Worm (Caenorhabditis elegans) whole organism, young adult: ENCODE measurements around the gene C45G9.9.
"Not testable (repeated sequence)": the region's sequence is repeated elsewhere in the genome, so short reads cannot be mapped to it uniquely, and the experiment has no call there.

Source experiments
- C17E4.6 ChIP-seq: fragments of 200-800 bp; sonication (Bioruptor generic); IDR thresholded peaks from 2 replicates; pipeline ENCODE4 v1.3.6; 2022; ENCODE audit warnings: missing genetic modification reagents, missing genetic modification characterization, missing compliant biosample characterization
- F23B12.7 ChIP-seq: sonication (generic microtip); optimal IDR thresholded peaks from 2 replicates; lab custom pipeline; 2017; ENCODE audit warnings: missing genetic modification characterization, mild to moderate bottlenecking, missing compliant biosample characterization, antibody characterized with exemption, moderate library complexity; ENCODE audit not compliant: insufficient read depth
- F33H1.4 ChIP-seq: fragments of 200-800 bp; sonication (Bioruptor generic); IDR thresholded peaks from 2 replicates; pipeline ENCODE4 v1.3.6; 2022; ENCODE audit warnings: missing genetic modification reagents, missing genetic modification characterization, missing compliant biosample characterization
- F37B4.10 ChIP-seq: fragments of 200-800 bp; sonication (Bioruptor generic); IDR thresholded peaks from 2 replicates; pipeline ENCODE4 v1.3.6; 2022; ENCODE audit warnings: missing genetic modification characterization, missing compliant biosample characterization
- F49E8.2 ChIP-seq: sonication (generic microtip); optimal IDR thresholded peaks from 3 replicates; lab custom pipeline; 2017; ENCODE audit warnings: missing genetic modification characterization, mild to moderate bottlenecking, missing compliant biosample characterization, antibody characterized with exemption, moderate library complexity; ENCODE audit not compliant: insufficient read depth
- F55B11.4 ChIP-seq: sonication (generic microtip); optimal IDR thresholded peaks from 2 replicates; lab custom pipeline; 2016; ENCODE audit warnings: missing compliant biosample characterization, missing genetic modification characterization, borderline replicate concordance; ENCODE audit not compliant: insufficient read depth
- F57C9.4 ChIP-seq: sonication (generic microtip); optimal IDR thresholded peaks from 2 replicates; lab custom pipeline; 2017; ENCODE audit warnings: mild to moderate bottlenecking, missing genetic modification characterization, missing compliant biosample characterization
- K12H6.12 ChIP-seq: fragments of 200-800 bp; sonication (Bioruptor generic); optimal IDR thresholded peaks from 2 replicates; lab custom pipeline; 2018; ENCODE audit warnings: mild to moderate bottlenecking, missing genetic modification characterization, missing compliant biosample characterization
- T07F8.4 ChIP-seq: sonication (generic microtip); optimal IDR thresholded peaks from 2 replicates; lab custom pipeline; 2016; ENCODE audit warnings: mild to moderate bottlenecking, missing genetic modification characterization, moderate library complexity, missing compliant biosample characterization
- T26A5.8 ChIP-seq: sonication (generic microtip); optimal IDR thresholded peaks from 2 replicates; lab custom pipeline; 2016; ENCODE audit warnings: missing genetic modification characterization, missing compliant biosample characterization
- Y95B8A.8 ChIP-seq: fragments of 200-800 bp; sonication (Bioruptor generic); IDR thresholded peaks from 2 replicates; pipeline ENCODE4 v1.3.6; 2022; ENCODE audit warnings: missing genetic modification reagents, missing genetic modification characterization, missing compliant biosample characterization
- ama-1 ChIP-seq, 3 experiments: fragments of 150-350 bp in 1 of 3; sonication (generic microtip) in 2 of 3; optimal IDR thresholded peaks; 2 replicates each; lab custom pipeline; 2014 to 2018; ENCODE audit warnings: missing biosample characterization in 2 of 3, missing genetic modification characterization in 2 of 3, missing genetic modification reagents in 2 of 3
- aptf-2 ChIP-seq: fragments of 200-800 bp; sonication (Bioruptor generic); conservative IDR thresholded peaks from 2 replicates; pipeline ENCODE4 v1.3.6; 2022; ENCODE audit warnings: missing genetic modification reagents, missing genetic modification characterization, missing compliant biosample characterization
- aptf-3 ChIP-seq: fragments of 200-800 bp; sonication (Bioruptor generic); IDR thresholded peaks from 2 replicates; pipeline ENCODE4 v1.3.6; 2022; ENCODE audit warnings: missing genetic modification characterization, missing compliant biosample characterization
- atf-7 ChIP-seq: sonication (generic microtip); optimal IDR thresholded peaks from 2 replicates; lab custom pipeline; 2017; ENCODE audit warnings: mild to moderate bottlenecking, missing genetic modification characterization, missing compliant biosample characterization
- attf-3 ChIP-seq: fragments of 200-800 bp; sonication (Bioruptor generic); conservative IDR thresholded peaks from 2 replicates; pipeline ENCODE4 v1.3.6; 2022; ENCODE audit warnings: missing genetic modification reagents, missing genetic modification characterization, missing compliant biosample characterization
- attf-5 ChIP-seq: fragments of 200-800 bp; sonication (Bioruptor generic); optimal IDR thresholded peaks from 2 replicates; lab custom pipeline; 2018; ENCODE audit warnings: mild to moderate bottlenecking, missing genetic modification characterization, missing compliant biosample characterization
- ccch-3 ChIP-seq: fragments of 200-800 bp; sonication (Bioruptor generic); optimal IDR thresholded peaks from 2 replicates; lab custom pipeline; 2018; ENCODE audit warnings: mild to moderate bottlenecking, missing genetic modification characterization, missing compliant biosample characterization
- ceh-100 ChIP-seq: fragments of 200-800 bp; sonication (Bioruptor generic); IDR thresholded peaks from 2 replicates; pipeline ENCODE4 v1.3.6; 2022; ENCODE audit warnings: missing genetic modification reagents, missing genetic modification characterization, missing compliant biosample characterization
- ekl-4 ChIP-seq: fragments of 200-800 bp; sonication (Bioruptor generic); IDR thresholded peaks from 2 replicates; pipeline ENCODE4 v1.3.6; 2022; ENCODE audit warnings: missing genetic modification reagents, missing genetic modification characterization, missing compliant biosample characterization
- ets-4 ChIP-seq: fragments of 200-800 bp; sonication (Bioruptor generic); optimal IDR thresholded peaks from 2 replicates; lab custom pipeline; 2018; ENCODE audit warnings: mild to moderate bottlenecking, missing genetic modification characterization, missing compliant biosample characterization
- lag-1 ChIP-seq: fragments of 200-800 bp; sonication (Bioruptor generic); IDR thresholded peaks from 2 replicates; pipeline ENCODE4 v1.3.6; 2022; ENCODE audit warnings: missing genetic modification reagents, missing genetic modification characterization, missing compliant biosample characterization
- let-526 ChIP-seq: fragments of 200-800 bp; sonication (Bioruptor generic); IDR thresholded peaks from 2 replicates; pipeline ENCODE4 v1.3.6; 2022; ENCODE audit warnings: missing genetic modification reagents, missing genetic modification characterization, missing compliant biosample characterization
- let-607 ChIP-seq, 2 experiments: fragments of 200-800 bp in 1 of 2; sonication (Bioruptor generic) in 1 of 2; sonication (generic microtip) in 1 of 2; optimal IDR thresholded peaks; 2 replicates each; lab custom pipeline; 2016 to 2018; ENCODE audit warnings: mild to moderate bottlenecking in 2 of 2, missing compliant biosample characterization in 2 of 2, missing genetic modification characterization in 2 of 2, moderate library complexity in 2 of 2, missing genotype in 1 of 2
- lin-26 ChIP-seq: fragments of 200-800 bp; sonication (Bioruptor generic); IDR thresholded peaks from 2 replicates; pipeline ENCODE4 v1.3.6; 2022; ENCODE audit warnings: missing genetic modification reagents, missing genetic modification characterization, missing compliant biosample characterization
- lsl-1 ChIP-seq: fragments of 200-800 bp; sonication (Bioruptor generic); optimal IDR thresholded peaks from 2 replicates; lab custom pipeline; 2018; ENCODE audit warnings: mild to moderate bottlenecking, missing genetic modification characterization, moderate library complexity, missing compliant biosample characterization
- madf-3 ChIP-seq: fragments of 200-800 bp; sonication (Bioruptor generic); IDR thresholded peaks from 2 replicates; pipeline ENCODE4 v1.3.6; 2022; ENCODE audit warnings: missing genetic modification reagents, missing genetic modification characterization, missing compliant biosample characterization
- madf-8 ChIP-seq: fragments of 200-800 bp; sonication (Bioruptor generic); conservative IDR thresholded peaks from 2 replicates; pipeline ENCODE4 v1.3.6; 2022; ENCODE audit warnings: missing genetic modification reagents, missing genetic modification characterization, missing compliant biosample characterization
- mcd-1 ChIP-seq: fragments of 200-800 bp; sonication (Bioruptor generic); IDR thresholded peaks from 2 replicates; pipeline ENCODE4 v1.3.6; 2022; ENCODE audit warnings: missing genetic modification reagents, missing genetic modification characterization, missing compliant biosample characterization
- nfya-2 ChIP-seq: fragments of 200-800 bp; sonication (Bioruptor generic); IDR thresholded peaks from 2 replicates; pipeline ENCODE4 v1.3.6; 2022; ENCODE audit warnings: missing genetic modification reagents, missing genetic modification characterization, missing compliant biosample characterization
- nhr-80 ChIP-seq: sonication (generic microtip); optimal IDR thresholded peaks from 2 replicates; lab custom pipeline; 2016; ENCODE audit warnings: missing genetic modification characterization, missing compliant biosample characterization
- rpc-1 ChIP-seq, 2 experiments: fragments of 150-350 bp in 1 of 2; sonication (generic microtip) in 1 of 2; optimal IDR thresholded peaks; 2 replicates each; lab custom pipeline; 2014 to 2018; ENCODE audit warnings: missing biosample characterization in 1 of 2, missing genetic modification characterization in 1 of 2, missing genetic modification reagents in 1 of 2, missing genotype in 1 of 2
- sdz-38 ChIP-seq: sonication (generic microtip); optimal IDR thresholded peaks from 2 replicates; lab custom pipeline; 2016; ENCODE audit warnings: missing genotype, missing genetic modification characterization, missing compliant biosample characterization
- sea-2 ChIP-seq: fragments of 200-800 bp; sonication (Bioruptor generic); IDR thresholded peaks from 2 replicates; pipeline ENCODE4 v1.3.6; 2022; ENCODE audit warnings: missing genetic modification characterization, missing compliant biosample characterization
- snpc-1.1 ChIP-seq: sonication (generic microtip); optimal IDR thresholded peaks from 2 replicates; lab custom pipeline; 2017; ENCODE audit warnings: missing genetic modification characterization, mild to moderate bottlenecking, missing compliant biosample characterization, antibody characterized with exemption, moderate library complexity, missing genotype, missing genetic modification reagents; ENCODE audit not compliant: insufficient read depth
- snpc-4 ChIP-seq, 5 experiments: fragments of 150-350 bp in 1 of 5; sonication (generic microtip) in 4 of 5; optimal IDR thresholded peaks; 2 replicates each; lab custom pipeline; 2014 to 2018; ENCODE audit warnings: missing genetic modification characterization in 5 of 5, missing biosample characterization in 3 of 5, antibody characterized with exemption in 2 of 5, mild to moderate bottlenecking in 2 of 5, missing compliant biosample characterization in 2 of 5, missing genotype in 2 of 5, moderate library complexity in 2 of 5, missing genetic modification reagents in 1 of 5
- sptf-2 ChIP-seq: fragments of 200-800 bp; sonication (Bioruptor generic); optimal IDR thresholded peaks from 2 replicates; lab custom pipeline; 2018; ENCODE audit warnings: mild to moderate bottlenecking, missing genetic modification characterization, missing compliant biosample characterization
- tbp1 ChIP-seq: fragments of 200-800 bp; sonication (Bioruptor generic); optimal IDR thresholded peaks from 2 replicates; lab custom pipeline; 2018; ENCODE audit warnings: mild to moderate bottlenecking, missing genetic modification characterization, missing compliant biosample characterization
- tlf-1 ChIP-seq: fragments of 200-800 bp; sonication (Bioruptor generic); optimal IDR thresholded peaks from 2 replicates; lab custom pipeline; 2018; ENCODE audit warnings: mild to moderate bottlenecking, missing genetic modification characterization, missing compliant biosample characterization
- ztf-18 ChIP-seq: sonication (generic microtip); optimal IDR thresholded peaks from 2 replicates; lab custom pipeline; 2016; ENCODE audit warnings: missing genotype, mild to moderate bottlenecking, missing genetic modification characterization, missing compliant biosample characterization
- ztf-22 ChIP-seq: fragments of 200-800 bp; sonication (Bioruptor generic); optimal IDR thresholded peaks from 2 replicates; lab custom pipeline; 2018; ENCODE audit warnings: mild to moderate bottlenecking, missing genetic modification characterization, moderate library complexity, missing compliant biosample characterization
- ztf-26 ChIP-seq: sonication (generic microtip); optimal IDR thresholded peaks from 2 replicates; lab custom pipeline; 2017; ENCODE audit warnings: missing genetic modification characterization, missing compliant biosample characterization
- ztf-28 ChIP-seq: fragments of 200-800 bp; sonication (Bioruptor generic); IDR thresholded peaks from 2 replicates; pipeline ENCODE4 v1.3.6; 2022; ENCODE audit warnings: missing genetic modification reagents, missing genetic modification characterization, missing compliant biosample characterization
- ztf-3 ChIP-seq: fragments of 200-800 bp; sonication (Bioruptor generic); optimal IDR thresholded peaks from 2 replicates; lab custom pipeline; 2018; ENCODE audit warnings: mild to moderate bottlenecking, missing genetic modification characterization, missing compliant biosample characterization
- ztf-6 ChIP-seq: fragments of 200-800 bp; sonication (Bioruptor generic); IDR thresholded peaks from 2 replicates; pipeline ENCODE4 v1.3.6; 2022; ENCODE audit warnings: missing genetic modification reagents, missing genetic modification characterization, missing compliant biosample characterization

The C45G9.9 gene

ce11 chrIII:5055709-5056108 is at the start of gene C45G9.9:
C45G9.9 (minus strand) TSS chrIII:5055809.
- TF ChIP-seq F33H1.4 (GFP tag; lab: Robert Waterston, UW); T26A5.8 (tag; lab: Kevin White, UChicago); aptf-2 (GFP tag; lab: Robert Waterston, UW): not testable (repeated sequence)
- TF ChIP-seq, all 124 proteins: peak for 0; not testable (repeated sequence) for 124

ce11 chrIII:5102616-5103015 is 47.0 kb upstream of the C45G9.9 start, which contains the start of gene F54D8.6:
F54D8.6 (plus strand) TSS chrIII:5102985.
- TF ChIP-seq ztf-22 (GFP tag; lab: Kevin White, UChicago), result no peak
- TF ChIP-seq sdz-38 (tag; lab: Kevin White, UChicago), result no peak
- no peak for TF ChIP-seq Y95B8A.8
- no peak for TF ChIP-seq madf-3 (GFP tag; lab: Robert Waterston, UW)
- no peak for TF ChIP-seq ama-1 (optimal IDR thresholded peaks at IDR 0.05; lab: Kevin White, UChicago)
- TF ChIP-seq ama-1 (GFP tag; optimal IDR thresholded peaks at IDR 0.05; lab: Kevin White, UChicago), result no peak
- peak; percentile 67 for TF ChIP-seq F23B12.7
- TF ChIP-seq mcd-1, result peak; percentile 82
- no peak for TF ChIP-seq nhr-80 (tag; lab: Kevin White, UChicago)
- TF ChIP-seq ztf-18 (tag; lab: Kevin White, UChicago), result no peak
- TF ChIP-seq F55B11.4 (tag; lab: Kevin White, UChicago), result no peak
- no peak for TF ChIP-seq snpc-4 (GFP tag; optimal IDR thresholded peaks at IDR 0.05; lab: Kevin White, UChicago)
- TF ChIP-seq snpc-4 (tag; optimal IDR thresholded peaks at IDR 0.05; lab: Kevin White, UChicago), result no peak
- TF ChIP-seq ekl-4, result no peak
- no peak for TF ChIP-seq tlf-1
- TF ChIP-seq ccch-3 (GFP tag; lab: Kevin White, UChicago), result no peak
- TF ChIP-seq attf-5 (GFP tag; lab: Kevin White, UChicago), result peak; percentile 8
- TF ChIP-seq tbp1, result no peak
- TF ChIP-seq F33H1.4 (GFP tag; lab: Robert Waterston, UW), result no peak; the same call in 1 of the 2 replicates
- TF ChIP-seq aptf-3, result no peak
- no peak for TF ChIP-seq snpc-1.1 (tag; lab: Kevin White, UChicago)
- TF ChIP-seq F37B4.10 (GFP tag; lab: Robert Waterston, UW), result no peak
- TF ChIP-seq ztf-26 (tag; lab: Kevin White, UChicago), result no peak
- no peak for TF ChIP-seq lag-1 (GFP tag; lab: Robert Waterston, UW)
- TF ChIP-seq lin-26 (GFP tag; lab: Robert Waterston, UW), result no peak
- no peak for TF ChIP-seq nfya-2
- TF ChIP-seq ztf-3 (GFP tag; lab: Kevin White, UChicago), result no peak
- TF ChIP-seq ztf-28 (GFP tag; lab: Robert Waterston, UW), result no peak
- TF ChIP-seq attf-3 (GFP tag; lab: Robert Waterston, UW), result 0 out of 2 replicates have a peak, but pooled peaks have one; percentile 19
- no peak for TF ChIP-seq F49E8.2 (tag; lab: Kevin White, UChicago)
- no peak for TF ChIP-seq ets-4 (GFP tag; lab: Kevin White, UChicago)
- TF ChIP-seq T07F8.4, result no peak
- peak; percentile 91 for TF ChIP-seq ceh-100 (GFP tag; lab: Robert Waterston, UW)
- peak; percentile 15 for TF ChIP-seq K12H6.12 (tag; lab: Kevin White, UChicago)
- TF ChIP-seq let-607 (tag; optimal IDR thresholded peaks at IDR 0.05; lab: Kevin White, UChicago), result no peak
- TF ChIP-seq C17E4.6 (GFP tag; lab: Robert Waterston, UW), result no peak
- no peak for TF ChIP-seq rpc-1 (optimal IDR thresholded peaks at IDR 0.05; lab: Kevin White, UChicago)
- TF ChIP-seq rpc-1 (tag; optimal IDR thresholded peaks at IDR 0.05; lab: Kevin White, UChicago), result no peak
- TF ChIP-seq sea-2, result no peak
- TF ChIP-seq lsl-1 (GFP tag; lab: Kevin White, UChicago), result peak; percentile 3
- TF ChIP-seq let-526 (GFP tag; lab: Robert Waterston, UW), result no peak
- TF ChIP-seq atf-7, result no peak
- TF ChIP-seq sptf-2, result no peak
- TF ChIP-seq madf-8 (GFP tag; lab: Robert Waterston, UW), result no peak
- TF ChIP-seq ztf-6, result no peak
- no peak for TF ChIP-seq F57C9.4 (tag; lab: Kevin White, UChicago)
